Fruit fly (Drosophila melanogaster) whole organism, prepupa: ENCODE data around the gene ex.

Experiments
- Eip93F ChIP-seq: fragments of 200-800 bp; sonication (Bioruptor generic); optimal IDR thresholded peaks from 2 replicates; lab custom pipeline; 2016; ENCODE audit warnings: missing biosample characterization, mild to moderate bottlenecking, missing genetic modification characterization
- Sox14 ChIP-seq: fragments of 200-800 bp; sonication (Bioruptor generic); optimal IDR thresholded peaks from 3 replicates; lab custom pipeline; 2016; ENCODE audit warnings: missing biosample characterization, missing genetic modification characterization

- TF ChIP-seq Sox14 (GFP tag; lab: Kevin White, UChicago) (no peak), Eip93F (no peak)
These were observed 35.5 kb upstream of the ex start for dm6 chr2L:395366-396117.
